Worm (Caenorhabditis elegans) whole organism, L2 larva: Measurements from ENCODE around the gene ptp-3.
"Not testable (repeated sequence)": the region's sequence is repeated elsewhere in the genome, so short reads cannot be mapped to it uniquely, and the experiment has no call there.

Experiments
- C34F6.9 ChIP-seq: fragments of 150-350 bp; optimal IDR thresholded peaks from 2 replicates; lab custom pipeline; 2014; ENCODE audit warnings: missing biosample characterization, missing genetic modification characterization
- F13H6.1 ChIP-seq: sonication (generic microtip); optimal IDR thresholded peaks from 2 replicates; lab custom pipeline; 2016; ENCODE audit warnings: missing genetic modification characterization, missing compliant biosample characterization
- R02D3.7 ChIP-seq: fragments of 150-350 bp; optimal IDR thresholded peaks from 2 replicates; lab custom pipeline; 2014; ENCODE audit warnings: missing biosample characterization, missing genetic modification characterization
- Y55F3AM.14 ChIP-seq: fragments of 200-800 bp; sonication (Bioruptor generic); optimal IDR thresholded peaks from 2 replicates; lab custom pipeline; 2018; ENCODE audit warnings: mild to moderate bottlenecking, missing genetic modification characterization, missing compliant biosample characterization
- ZK546.5 ChIP-seq: sonication (generic microtip); optimal IDR thresholded peaks from 2 replicates; lab custom pipeline; 2017; ENCODE audit warnings: missing biosample characterization, missing genetic modification characterization
- alr-1 ChIP-seq: fragments of 150-350 bp; optimal IDR thresholded peaks from 2 replicates; lab custom pipeline; 2014; ENCODE audit warnings: missing biosample characterization, missing genetic modification characterization
- aly-2 ChIP-seq: fragments of 150-350 bp; optimal IDR thresholded peaks from 2 replicates; lab custom pipeline; 2014; ENCODE audit warnings: missing biosample characterization, missing genetic modification characterization
- ama-1 ChIP-seq: fragments of 150-350 bp; optimal IDR thresholded peaks from 2 replicates; lab custom pipeline; 2018; ENCODE audit warnings: inconsistent platforms
- blmp-1 ChIP-seq: sonication (generic microtip); optimal IDR thresholded peaks from 2 replicates; lab custom pipeline; 2017; ENCODE audit warnings: missing genetic modification characterization, mild to moderate bottlenecking, missing compliant biosample characterization, antibody characterized with exemption, moderate library complexity; ENCODE audit not compliant: insufficient read depth
- ceh-16 ChIP-seq: fragments of 150-350 bp; optimal IDR thresholded peaks from 2 replicates; lab custom pipeline; 2014; ENCODE audit warnings: missing biosample characterization, missing genetic modification characterization
- ceh-82 ChIP-seq: fragments of 150-350 bp; optimal IDR thresholded peaks from 2 replicates; lab custom pipeline; 2014; ENCODE audit warnings: missing biosample characterization, missing genetic modification characterization
- crh-2 ChIP-seq: sonication (generic microtip); optimal IDR thresholded peaks from 2 replicates; lab custom pipeline; 2017; ENCODE audit warnings: missing biosample characterization, missing genetic modification characterization
- dmd-4 ChIP-seq: sonication (generic microtip); optimal IDR thresholded peaks from 2 replicates; lab custom pipeline; 2017; ENCODE audit warnings: missing biosample characterization, missing genetic modification characterization
- egl-27 ChIP-seq: sonication (generic microtip); optimal IDR thresholded peaks from 3 replicates; lab custom pipeline; 2017; ENCODE audit warnings: missing biosample characterization, missing genetic modification reagents, missing genetic modification characterization
- elt-1 ChIP-seq: fragments of 150-350 bp; optimal IDR thresholded peaks from 2 replicates; lab custom pipeline; 2014; ENCODE audit warnings: missing biosample characterization, missing genetic modification characterization
- elt-3 ChIP-seq: sonication (generic microtip); optimal IDR thresholded peaks from 2 replicates; lab custom pipeline; 2017; ENCODE audit warnings: missing biosample characterization, missing genetic modification characterization
- fos-1 ChIP-seq: fragments of 150-350 bp; optimal IDR thresholded peaks from 2 replicates; lab custom pipeline; 2014; ENCODE audit warnings: missing biosample characterization, missing genetic modification characterization
- gmeb-1 ChIP-seq: fragments of 150-350 bp; optimal IDR thresholded peaks from 2 replicates; lab custom pipeline; 2014; ENCODE audit warnings: missing biosample characterization, missing genetic modification characterization
- lin-11 ChIP-seq: fragments of 150-350 bp; sonication (generic microtip); optimal IDR thresholded peaks from 2 replicates; lab custom pipeline; 2014; ENCODE audit warnings: missing biosample characterization, missing genetic modification characterization, inconsistent platforms, mixed read lengths
- lin-13 ChIP-seq: fragments of 150-350 bp; optimal IDR thresholded peaks from 2 replicates; lab custom pipeline; 2014; ENCODE audit warnings: missing biosample characterization, missing genetic modification reagents, missing genetic modification characterization
- lin-39 ChIP-seq: fragments of 150-350 bp; optimal IDR thresholded peaks from 2 replicates; lab custom pipeline; 2014; ENCODE audit warnings: missing biosample characterization, missing genetic modification reagents, missing genetic modification characterization
- lsy-2 ChIP-seq, 2 experiments: fragments of 150-350 bp in 1 of 2; sonication (generic microtip) in 1 of 2; optimal IDR thresholded peaks; 2 replicates each; lab custom pipeline; 2014 to 2017; ENCODE audit warnings: missing biosample characterization in 2 of 2, missing genetic modification characterization in 2 of 2
- mab-5 ChIP-seq: fragments of 150-350 bp; optimal IDR thresholded peaks from 2 replicates; lab custom pipeline; 2014; ENCODE audit warnings: missing biosample characterization, missing genetic modification characterization
- mbf-1 ChIP-seq: sonication (generic microtip); optimal IDR thresholded peaks from 2 replicates; lab custom pipeline; 2017; ENCODE audit warnings: missing biosample characterization, missing genetic modification characterization
- mdl-1 ChIP-seq, 2 experiments: fragments of 150-350 bp in 1 of 2; sonication (generic microtip) in 1 of 2; optimal IDR thresholded peaks; 2 replicates each; lab custom pipeline; 2017; ENCODE audit warnings: missing biosample characterization in 2 of 2, missing genetic modification characterization in 2 of 2
- nhr-10 ChIP-seq: sonication (generic microtip); optimal IDR thresholded peaks from 2 replicates; lab custom pipeline; 2017; ENCODE audit warnings: missing biosample characterization, missing genetic modification characterization
- nhr-11 ChIP-seq: fragments of 150-350 bp; optimal IDR thresholded peaks from 2 replicates; lab custom pipeline; 2014; ENCODE audit warnings: missing biosample characterization, missing genetic modification characterization
- nhr-12 ChIP-seq: fragments of 150-350 bp; optimal IDR thresholded peaks from 2 replicates; lab custom pipeline; 2014; ENCODE audit warnings: missing biosample characterization, missing genetic modification characterization
- nhr-129 ChIP-seq: fragments of 150-350 bp; optimal IDR thresholded peaks from 2 replicates; lab custom pipeline; 2014; ENCODE audit warnings: missing biosample characterization, missing genetic modification characterization
- nhr-21 ChIP-seq: fragments of 150-350 bp; optimal IDR thresholded peaks from 2 replicates; lab custom pipeline; 2014; ENCODE audit warnings: missing biosample characterization, missing genetic modification characterization
- nhr-23 ChIP-seq: fragments of 150-350 bp; optimal IDR thresholded peaks from 2 replicates; lab custom pipeline; 2014; ENCODE audit warnings: missing biosample characterization, missing genetic modification reagents, missing genetic modification characterization
- nhr-237 ChIP-seq: fragments of 150-350 bp; optimal IDR thresholded peaks from 2 replicates; lab custom pipeline; 2014; ENCODE audit warnings: missing biosample characterization, missing genetic modification characterization
- nhr-25 ChIP-seq: fragments of 150-350 bp; sonication (generic microtip); optimal IDR thresholded peaks from 3 replicates; lab custom pipeline; 2014; ENCODE audit warnings: missing biosample characterization, missing genetic modification characterization
- nhr-6 ChIP-seq: fragments of 150-350 bp; optimal IDR thresholded peaks from 2 replicates; lab custom pipeline; 2014; ENCODE audit warnings: missing biosample characterization, missing genetic modification characterization
- nhr-77 ChIP-seq: fragments of 150-350 bp; optimal IDR thresholded peaks from 2 replicates; lab custom pipeline; 2014; ENCODE audit warnings: missing biosample characterization, missing genetic modification characterization
- peb-1 ChIP-seq: fragments of 150-350 bp; optimal IDR thresholded peaks from 2 replicates; lab custom pipeline; 2014; ENCODE audit warnings: missing biosample characterization, missing genetic modification characterization
- sem-4 ChIP-seq: fragments of 150-350 bp; optimal IDR thresholded peaks from 2 replicates; lab custom pipeline; 2014; ENCODE audit warnings: missing biosample characterization, missing genetic modification reagents, missing genetic modification characterization
- skn-1 ChIP-seq: sonication (generic microtip); optimal IDR thresholded peaks from 2 replicates; lab custom pipeline; 2017; ENCODE audit warnings: missing biosample characterization, missing genetic modification characterization
- sma-3 ChIP-seq: sonication (generic microtip); optimal IDR thresholded peaks from 2 replicates; lab custom pipeline; 2016; ENCODE audit warnings: missing genetic modification reagents, missing genetic modification characterization, missing compliant biosample characterization
- sma-9 ChIP-seq, 2 experiments: fragments of 150-350 bp in 1 of 2; sonication (generic microtip) in 1 of 2; optimal IDR thresholded peaks; 2 replicates each; lab custom pipeline; 2014 to 2016; ENCODE audit warnings: missing genetic modification characterization in 2 of 2, mild to moderate bottlenecking in 1 of 2, missing biosample characterization in 1 of 2, missing compliant biosample characterization in 1 of 2, missing genetic modification reagents in 1 of 2, moderate library complexity in 1 of 2
- snpc-4 ChIP-seq: fragments of 150-350 bp; optimal IDR thresholded peaks from 2 replicates; lab custom pipeline; 2014; ENCODE audit warnings: missing biosample characterization, missing genetic modification characterization
- unc-39 ChIP-seq: fragments of 150-350 bp; optimal IDR thresholded peaks from 2 replicates; lab custom pipeline; 2014; ENCODE audit warnings: missing biosample characterization, missing genetic modification characterization
- unc-55 ChIP-seq: fragments of 150-350 bp; sonication (generic microtip); optimal IDR thresholded peaks from 3 replicates; lab custom pipeline; 2014; ENCODE audit warnings: missing biosample characterization, missing genetic modification reagents, missing genetic modification characterization
- unc-62 ChIP-seq: fragments of 150-350 bp; optimal IDR thresholded peaks from 2 replicates; lab custom pipeline; 2014; ENCODE audit warnings: missing biosample characterization, missing genetic modification reagents, missing genetic modification characterization
- zag-1 ChIP-seq: fragments of 150-350 bp; optimal IDR thresholded peaks from 2 replicates; lab custom pipeline; 2014; ENCODE audit warnings: missing biosample characterization, missing genetic modification characterization
- ztf-1 ChIP-seq: fragments of 200-800 bp; sonication (Bioruptor generic); conservative IDR thresholded peaks from 2 replicates; pipeline ENCODE4 v1.3.6; 2022; ENCODE audit warnings: missing genetic modification characterization, missing compliant biosample characterization
- ztf-11 ChIP-seq: sonication (generic microtip); optimal IDR thresholded peaks from 2 replicates; lab custom pipeline; 2017; ENCODE audit warnings: missing biosample characterization, missing genetic modification characterization
- ztf-4 ChIP-seq: fragments of 150-350 bp; optimal IDR thresholded peaks from 2 replicates; lab custom pipeline; 2014; ENCODE audit warnings: missing biosample characterization, missing genetic modification characterization

ptp-3 gene

DNA sequence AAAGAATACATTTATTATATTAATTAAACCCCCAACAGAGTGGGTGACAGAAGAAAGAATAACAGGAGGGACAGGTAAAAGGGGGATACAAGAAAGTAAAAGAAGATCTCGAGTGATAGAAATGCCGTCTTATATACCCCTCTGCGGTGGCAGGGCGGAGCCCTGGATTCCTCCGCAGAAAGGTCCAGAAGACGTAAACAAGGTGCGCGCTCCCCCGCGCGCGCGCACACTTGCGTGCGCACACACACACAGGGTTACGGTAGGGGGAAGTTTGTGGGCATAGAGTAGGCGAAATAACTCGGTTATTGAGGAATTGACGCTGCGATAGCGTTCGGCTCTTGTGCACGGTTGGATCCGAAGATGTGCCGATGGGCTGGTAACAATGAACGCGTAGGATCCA lies 33.4 kb upstream of the ptp-3 start, which contains the start of gene R03D7.15:
TSS of gene R03D7.15 (plus strand) at position 299 of the 400 bp plus-strand sequence.
- TF ChIP-seq elt-1 (tag; lab: Kevin White, UChicago); mbf-1 (tag; lab: Kevin White, UChicago); ceh-82: not testable (repeated sequence)

DNA sequence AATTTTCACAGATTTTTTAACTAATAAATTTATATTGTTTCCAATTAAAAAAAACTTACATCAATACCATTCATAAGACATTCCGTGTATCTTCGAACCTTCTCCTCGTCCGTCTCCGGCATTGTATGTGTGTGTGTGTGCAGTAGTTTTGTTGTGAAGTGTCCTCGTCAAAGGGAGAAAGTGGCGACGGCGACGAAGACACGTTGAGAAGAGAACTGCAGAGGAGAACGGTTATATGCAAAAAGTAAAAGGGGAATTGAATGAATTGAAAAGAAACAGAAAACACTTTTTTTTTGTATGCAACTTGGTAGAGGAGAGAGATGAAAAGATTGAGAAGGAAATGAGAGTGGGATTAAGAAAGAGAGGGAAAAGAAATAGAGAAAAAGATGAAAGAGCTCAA lies 29.9 kb upstream of the ptp-3 start:
- TF ChIP-seq unc-55 (GFP tag; lab: Kevin White, UChicago) (peak; percentile 19), blmp-1 (tag; lab: Kevin White, UChicago) (peak; percentile 35), sem-4 (tag; lab: Kevin White, UChicago) (no peak)

DNA sequence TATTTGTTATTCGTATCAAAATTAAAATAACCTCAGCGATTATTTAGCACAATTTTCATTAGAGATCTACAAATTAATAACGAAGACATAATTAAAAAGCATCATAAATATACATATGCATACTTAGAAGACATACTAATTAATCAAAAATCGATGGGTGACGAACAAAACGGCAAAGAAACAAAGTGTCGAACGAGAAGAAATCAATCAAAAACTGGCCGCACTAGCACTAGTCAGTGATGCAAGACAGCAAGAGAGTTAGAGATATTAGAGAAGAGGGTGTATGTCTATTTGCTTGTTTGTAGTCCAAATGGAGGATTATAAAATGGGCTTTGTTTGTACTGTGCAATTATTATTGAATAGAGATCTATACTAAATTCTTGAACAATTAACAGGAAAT lies 28.5 kb upstream of the ptp-3 start:
- TF ChIP-seq elt-1 (tag; lab: Kevin White, UChicago) (no peak), mbf-1 (tag; lab: Kevin White, UChicago) (no peak), unc-55 (GFP tag; lab: Kevin White, UChicago) (peak; percentile 57), skn-1 (tag; lab: Kevin White, UChicago) (no peak), nhr-25 (peak; percentile 2), unc-39 (tag; lab: Kevin White, UChicago) (no peak), dmd-4 (tag; lab: Kevin White, UChicago) (no peak), mdl-1 (tag; optimal IDR thresholded peaks at IDR 0.05; lab: Kevin White, UChicago) (peak in 1 of 2 experiments; percentile 23), nhr-12 (tag; lab: Kevin White, UChicago) (no peak), lin-11 (tag; lab: Kevin White, UChicago) (no peak), aly-2 (no peak), lin-39 (tag; lab: Kevin White, UChicago) (peak; percentile 84), gmeb-1 (no peak), ceh-82 (no peak), ama-1 (lab: Kevin White, UChicago) (no peak), egl-27 (no peak), sma-9 (GFP tag; optimal IDR thresholded peaks at IDR 0.05; lab: Kevin White, UChicago) (peak; percentile 11), sma-9 (tag; optimal IDR thresholded peaks at IDR 0.05; lab: Kevin White, UChicago) (no peak), R02D3.7 (tag; lab: Kevin White, UChicago) (no peak), nhr-21 (tag; lab: Kevin White, UChicago) (no peak), nhr-129 (tag; lab: Kevin White, UChicago) (peak; percentile 64), sma-3 (no peak), unc-62 (GFP tag; lab: Kevin White, UChicago) (no peak), C34F6.9 (peak; percentile 58), mab-5 (tag; lab: Kevin White, UChicago) (peak; percentile 68), nhr-10 (tag; lab: Kevin White, UChicago) (no peak), lsy-2 (tag; optimal IDR thresholded peaks at IDR 0.05; lab: Kevin White, UChicago) (peak in 1 of 2 experiments; percentile 50), snpc-4 (tag; lab: Kevin White, UChicago) (no peak), sem-4 (tag; lab: Kevin White, UChicago) (peak; percentile 44), nhr-77 (tag; lab: Kevin White, UChicago) (no peak), peb-1 (no peak), blmp-1 (tag; lab: Kevin White, UChicago) (no peak), ZK546.5 (tag; lab: Kevin White, UChicago) (no peak), nhr-6 (tag; lab: Kevin White, UChicago) (no peak), ztf-11 (tag; lab: Kevin White, UChicago) (no peak), nhr-237 (tag; lab: Kevin White, UChicago) (no peak), lin-13 (no peak), nhr-11 (no peak), alr-1 (tag; lab: Kevin White, UChicago) (no peak), elt-3 (no peak), crh-2 (no peak), fos-1 (tag; lab: Kevin White, UChicago) (peak; percentile 28), ztf-1 (GFP tag; lab: Robert Waterston, UW) (no peak), ztf-4 (tag; lab: Kevin White, UChicago) (peak; percentile 16), ceh-16 (tag; lab: Kevin White, UChicago) (peak; percentile 20), nhr-23 (no peak), F13H6.1 (tag; lab: Kevin White, UChicago) (peak; percentile 6), zag-1 (no peak), Y55F3AM.14 (no peak)
